Worm (Caenorhabditis elegans) whole organism, mixed stage, embryonic: ENCODE data around the gene srg-54.

Experiments used
- ceh-83 ChIP-seq: fragments of 200-800 bp; sonication (Bioruptor generic); optimal IDR thresholded peaks from 2 replicates; lab custom pipeline; 2018; ENCODE audit warnings: mild to moderate bottlenecking, missing genetic modification characterization, missing compliant biosample characterization
- drap-1 ChIP-seq: fragments of 200-800 bp; sonication (Bioruptor generic); optimal IDR thresholded peaks from 3 replicates; lab custom pipeline; 2018; ENCODE audit warnings: mild to moderate bottlenecking, missing genetic modification characterization, missing compliant biosample characterization
- elt-1 ChIP-seq: sonication (generic microtip); optimal IDR thresholded peaks from 2 replicates; lab custom pipeline; 2017; ENCODE audit warnings: missing genetic modification characterization, mild to moderate bottlenecking, missing compliant biosample characterization, antibody characterized with exemption, moderate library complexity, borderline replicate concordance; ENCODE audit not compliant: insufficient read depth
- flh-1 ChIP-seq: fragments of 200-800 bp; sonication (Bioruptor generic); optimal IDR thresholded peaks from 2 replicates; lab custom pipeline; 2018; ENCODE audit warnings: mild to moderate bottlenecking, missing genetic modification characterization, moderate library complexity, missing compliant biosample characterization
- hlh-1 ChIP-seq: fragments of 150-350 bp; optimal IDR thresholded peaks from 2 replicates; lab custom pipeline; 2014; ENCODE audit warnings: missing biosample characterization, missing genetic modification reagents, missing genetic modification characterization
- lin-13 ChIP-seq: fragments of 150-350 bp; optimal IDR thresholded peaks from 2 replicates; lab custom pipeline; 2014; ENCODE audit warnings: missing biosample characterization, missing genetic modification characterization
- lsy-2 ChIP-seq: fragments of 150-350 bp; optimal IDR thresholded peaks from 2 replicates; lab custom pipeline; 2014; ENCODE audit warnings: missing biosample characterization, missing genetic modification characterization
- mep-1 ChIP-seq: fragments of 150-350 bp; optimal IDR thresholded peaks from 2 replicates; lab custom pipeline; 2017; ENCODE audit warnings: missing biosample characterization, missing genetic modification reagents, missing genetic modification characterization, inconsistent platforms
- nhr-2 ChIP-seq: fragments of 150-350 bp; optimal IDR thresholded peaks from 2 replicates; lab custom pipeline; 2014; ENCODE audit warnings: missing biosample characterization, missing genetic modification characterization
- nhr-28 ChIP-seq: fragments of 150-350 bp; optimal IDR thresholded peaks from 2 replicates; lab custom pipeline; 2014; ENCODE audit warnings: missing biosample characterization, missing genetic modification characterization
- sem-2 ChIP-seq: fragments of 200-800 bp; sonication (Bioruptor generic); optimal IDR thresholded peaks from 2 replicates; lab custom pipeline; 2018; ENCODE audit warnings: mild to moderate bottlenecking, missing genetic modification characterization, missing compliant biosample characterization
- snpc-4 ChIP-seq: fragments of 150-350 bp; optimal IDR thresholded peaks from 2 replicates; lab custom pipeline; 2014; ENCODE audit warnings: missing biosample characterization, missing genetic modification characterization
- tbx-8 ChIP-seq: fragments of 200-800 bp; sonication (Bioruptor generic); optimal IDR thresholded peaks from 2 replicates; lab custom pipeline; 2018; ENCODE audit warnings: mild to moderate bottlenecking, missing genetic modification characterization, moderate library complexity, missing compliant biosample characterization
- zip-8 ChIP-seq: fragments of 150-350 bp; optimal IDR thresholded peaks from 2 replicates; lab custom pipeline; 2014; ENCODE audit warnings: missing biosample characterization, missing genetic modification characterization

ce11 chrV:14928248-14928647 lies 4.2 kb upstream of the srg-54 start, which contains the start of gene srg-55:
- TF ChIP-seq drap-1 (GFP tag; lab: Kevin White, UChicago) (no peak), nhr-2 (no peak), nhr-28 (no peak), mep-1 (tag; lab: Kevin White, UChicago) (no peak), snpc-4 (no peak), flh-1 (no peak), tbx-8 (no peak), elt-1 (tag; lab: Kevin White, UChicago) (no peak), zip-8 (tag; lab: Kevin White, UChicago) (no peak), hlh-1 (tag; lab: Kevin White, UChicago) (no peak), ceh-83 (GFP tag; lab: Kevin White, UChicago) (no peak), lsy-2 (tag; lab: Kevin White, UChicago) (no peak), sem-2 (GFP tag; lab: Kevin White, UChicago) (no peak), lin-13 (no peak)
